Worm (Caenorhabditis elegans) whole organism, L1 larva: ENCODE measurements around the gene ins-5.

Source experiments
- C34B4.2 ChIP-seq: sonication (generic microtip); optimal IDR thresholded peaks from 2 replicates; lab custom pipeline; 2017; ENCODE audit warnings: mild to moderate bottlenecking, missing genetic modification characterization, missing compliant biosample characterization
- Y116A8C.19 ChIP-seq: sonication (generic microtip); optimal IDR thresholded peaks from 2 replicates; lab custom pipeline; 2016; ENCODE audit warnings: missing compliant biosample characterization, missing genetic modification characterization, borderline replicate concordance
- aha-1 ChIP-seq: fragments of 150-350 bp; optimal IDR thresholded peaks from 2 replicates; lab custom pipeline; 2014; ENCODE audit warnings: missing biosample characterization, missing genetic modification characterization
- alr-1 ChIP-seq: fragments of 200-800 bp; sonication (Bioruptor generic); optimal IDR thresholded peaks from 2 replicates; lab custom pipeline; 2018; ENCODE audit warnings: borderline replicate concordance, mild to moderate bottlenecking, missing genetic modification characterization, missing compliant biosample characterization
- ama-1 ChIP-seq: fragments of 150-350 bp; optimal IDR thresholded peaks from 2 replicates; lab custom pipeline; 2014
- ceh-63 ChIP-seq: fragments of 200-800 bp; sonication (Bioruptor generic); optimal IDR thresholded peaks from 2 replicates; lab custom pipeline; 2018; ENCODE audit warnings: mild to moderate bottlenecking, missing genetic modification characterization, missing compliant biosample characterization
- ceh-8 ChIP-seq: fragments of 200-800 bp; sonication (Bioruptor generic); optimal IDR thresholded peaks from 2 replicates; lab custom pipeline; 2018; ENCODE audit warnings: mild to moderate bottlenecking, missing genetic modification characterization, moderate library complexity, missing compliant biosample characterization
- ceh-90 ChIP-seq: sonication (generic microtip); optimal IDR thresholded peaks from 2 replicates; lab custom pipeline; 2016; ENCODE audit warnings: missing genetic modification characterization, missing compliant biosample characterization
- ces-1 ChIP-seq: fragments of 150-350 bp; optimal IDR thresholded peaks from 2 replicates; lab custom pipeline; 2014; ENCODE audit warnings: missing biosample characterization, missing genetic modification reagents, missing genetic modification characterization
- dpl-1 ChIP-seq, 3 experiments: fragments of 150-350 bp in 2 of 3; sonication (generic microtip) in 1 of 3; optimal IDR thresholded peaks; 2 replicates each; lab custom pipeline; 2014 to 2017; ENCODE audit warnings: missing biosample characterization in 3 of 3, missing genetic modification characterization in 3 of 3, missing genetic modification reagents in 3 of 3
- efl-1 ChIP-seq, 4 experiments: fragments of 150-350 bp; optimal IDR thresholded peaks in 3 of 4; peaks in 1 of 4; 1 replicate in 1 of 4; 2 replicates in 3 of 4; lab custom pipeline; 2014; ENCODE audit warnings: missing biosample characterization in 2 of 4, missing genetic modification characterization in 2 of 4, missing genetic modification reagents in 2 of 4
- efl-3 ChIP-seq: fragments of 200-800 bp; sonication (Bioruptor generic); optimal IDR thresholded peaks from 2 replicates; lab custom pipeline; 2018; ENCODE audit warnings: mild to moderate bottlenecking, missing genetic modification characterization, missing compliant biosample characterization
- egl-13 ChIP-seq: sonication (generic microtip); optimal IDR thresholded peaks from 2 replicates; lab custom pipeline; 2016; ENCODE audit warnings: missing genotype, missing genetic modification reagents, missing genetic modification characterization, missing compliant biosample characterization
- egl-27 ChIP-seq, 2 experiments: fragments of 150-350 bp in 1 of 2; sonication (generic microtip); optimal IDR thresholded peaks; 3 replicates each; lab custom pipeline; 2017 to 2018; ENCODE audit warnings: missing biosample characterization in 2 of 2, missing genetic modification characterization in 2 of 2, missing genetic modification reagents in 2 of 2
- elt-2 ChIP-seq: sonication (generic microtip); optimal IDR thresholded peaks from 2 replicates; lab custom pipeline; 2016; ENCODE audit warnings: missing genetic modification characterization, mild to moderate bottlenecking, inconsistent platforms, missing compliant biosample characterization, missing genetic modification reagents
- elt-3 ChIP-seq, 6 experiments: fragments of 150-350 bp in 1 of 6; sonication (generic microtip); optimal IDR thresholded peaks; 2 replicates each; lab custom pipeline; 2017 to 2018; ENCODE audit warnings: missing biosample characterization in 6 of 6, missing genetic modification characterization in 6 of 6, inconsistent platforms in 1 of 6
- ets-5 ChIP-seq: fragments of 200-800 bp; sonication (Bioruptor generic); IDR thresholded peaks from 2 replicates; pipeline ENCODE4 v1.3.6; 2022; ENCODE audit warnings: missing genetic modification characterization, missing compliant biosample characterization
- fkh-4 ChIP-seq: sonication (generic microtip); optimal IDR thresholded peaks from 2 replicates; lab custom pipeline; 2016; ENCODE audit warnings: missing compliant biosample characterization, missing genetic modification characterization, borderline replicate concordance
- fos-1 ChIP-seq: fragments of 150-350 bp; optimal IDR thresholded peaks from 2 replicates; lab custom pipeline; 2014; ENCODE audit warnings: missing biosample characterization, missing genetic modification characterization
- grh-1 ChIP-seq: fragments of 200-800 bp; sonication (Bioruptor generic); IDR thresholded peaks from 2 replicates; pipeline ENCODE4 v1.3.6; 2022; ENCODE audit warnings: missing genetic modification reagents, missing genetic modification characterization, missing compliant biosample characterization
- hlh-17 ChIP-seq: fragments of 200-800 bp; sonication (Bioruptor generic); optimal IDR thresholded peaks from 2 replicates; lab custom pipeline; 2018; ENCODE audit warnings: missing genetic modification characterization, mild to moderate bottlenecking, missing compliant biosample characterization, moderate library complexity, borderline replicate concordance
- hlh-4 ChIP-seq: sonication (generic microtip); optimal IDR thresholded peaks from 2 replicates; lab custom pipeline; 2016; ENCODE audit warnings: mild to moderate bottlenecking, missing genetic modification characterization, missing compliant biosample characterization
- hpl-2 ChIP-seq: fragments of 150-350 bp; optimal IDR thresholded peaks from 2 replicates; lab custom pipeline; 2014; ENCODE audit warnings: missing biosample characterization, missing genetic modification reagents, missing genetic modification characterization
- isw-1 ChIP-seq: fragments of 200-800 bp; sonication (Bioruptor generic); IDR thresholded peaks from 2 replicates; pipeline ENCODE4 v1.3.6; 2022; ENCODE audit warnings: missing genetic modification characterization, missing compliant biosample characterization
- jun-1 ChIP-seq: fragments of 150-350 bp; optimal IDR thresholded peaks from 2 replicates; lab custom pipeline; 2014; ENCODE audit warnings: missing biosample characterization, missing genetic modification reagents, missing genetic modification characterization
- lin-39 ChIP-seq: fragments of 150-350 bp; optimal IDR thresholded peaks from 2 replicates; lab custom pipeline; 2014; ENCODE audit warnings: missing biosample characterization, missing genetic modification reagents, missing genetic modification characterization
- mdl-1 ChIP-seq, 2 experiments: fragments of 150-350 bp; optimal IDR thresholded peaks; 2 replicates each; lab custom pipeline; 2014 to 2017; ENCODE audit warnings: missing biosample characterization in 2 of 2, missing genetic modification characterization in 2 of 2, inconsistent platforms in 1 of 2
- mef-2 ChIP-seq: fragments of 150-350 bp; optimal IDR thresholded peaks from 2 replicates; lab custom pipeline; 2014; ENCODE audit warnings: missing biosample characterization, missing genetic modification characterization
- mep-1 ChIP-seq: fragments of 150-350 bp; optimal IDR thresholded peaks from 2 replicates; lab custom pipeline; 2014; ENCODE audit warnings: missing biosample characterization, missing genetic modification characterization
- nhr-11 ChIP-seq: fragments of 150-350 bp; optimal IDR thresholded peaks from 2 replicates; lab custom pipeline; 2014; ENCODE audit warnings: missing biosample characterization, missing genetic modification characterization
- nhr-19 ChIP-seq: fragments of 200-800 bp; sonication (Bioruptor generic); conservative IDR thresholded peaks from 2 replicates; pipeline ENCODE4 v1.3.6; 2022; ENCODE audit warnings: missing genetic modification characterization, missing compliant biosample characterization
- nhr-20 ChIP-seq: sonication (generic microtip); optimal IDR thresholded peaks from 2 replicates; lab custom pipeline; 2016; ENCODE audit warnings: mild to moderate bottlenecking, missing genetic modification characterization, missing compliant biosample characterization
- nhr-47 ChIP-seq: sonication (generic microtip); optimal IDR thresholded peaks from 2 replicates; lab custom pipeline; 2016; ENCODE audit warnings: mild to moderate bottlenecking, missing genetic modification characterization, moderate library complexity, missing compliant biosample characterization
- nhr-76 ChIP-seq: sonication (generic microtip); optimal IDR thresholded peaks from 2 replicates; lab custom pipeline; 2017; ENCODE audit warnings: missing biosample characterization, missing genetic modification characterization
- nhr-85 ChIP-seq: sonication (generic microtip); peaks from one replicate; lab custom pipeline; 2016; ENCODE audit warnings: missing genetic modification characterization, inconsistent platforms, missing compliant biosample characterization
- pax-3 ChIP-seq: fragments of 200-800 bp; sonication (Bioruptor generic); optimal IDR thresholded peaks from 2 replicates; lab custom pipeline; 2018; ENCODE audit warnings: mild to moderate bottlenecking, missing genetic modification characterization, moderate library complexity, missing compliant biosample characterization
- rnt-1 ChIP-seq: sonication (generic microtip); optimal IDR thresholded peaks from 2 replicates; lab custom pipeline; 2016; ENCODE audit warnings: mild to moderate bottlenecking, missing genetic modification characterization, moderate library complexity, missing compliant biosample characterization
- snu-23 ChIP-seq: sonication (generic microtip); optimal IDR thresholded peaks from 2 replicates; lab custom pipeline; 2016; ENCODE audit warnings: missing genetic modification characterization, missing compliant biosample characterization
- sox-4 ChIP-seq: sonication (generic microtip); optimal IDR thresholded peaks from 2 replicates; lab custom pipeline; 2016; ENCODE audit warnings: missing genetic modification characterization, missing compliant biosample characterization
- sup-37 ChIP-seq: fragments of 200-800 bp; sonication (Bioruptor generic); optimal IDR thresholded peaks from 2 replicates; lab custom pipeline; 2018; ENCODE audit warnings: mild to moderate bottlenecking, missing genetic modification characterization, missing compliant biosample characterization
- swsn-7 ChIP-seq: sonication (generic microtip); optimal IDR thresholded peaks from 2 replicates; lab custom pipeline; 2016; ENCODE audit warnings: missing genetic modification characterization, missing compliant biosample characterization
- tlp-1 ChIP-seq: fragments of 150-350 bp; optimal IDR thresholded peaks from 2 replicates; lab custom pipeline; 2014; ENCODE audit warnings: missing biosample characterization, missing genetic modification characterization
- unc-130 ChIP-seq: fragments of 150-350 bp; optimal IDR thresholded peaks from 2 replicates; lab custom pipeline; 2017; ENCODE audit warnings: missing biosample characterization, missing genetic modification characterization, inconsistent platforms
- zip-4 ChIP-seq: fragments of 200-800 bp; sonication (Bioruptor generic); optimal IDR thresholded peaks from 2 replicates; lab custom pipeline; 2018; ENCODE audit warnings: mild to moderate bottlenecking, missing genetic modification characterization, moderate library complexity, missing compliant biosample characterization
- ztf-11 ChIP-seq, 2 experiments: sonication (generic microtip); optimal IDR thresholded peaks; 2 replicates each; lab custom pipeline; 2016 to 2017; ENCODE audit warnings: missing genetic modification characterization in 2 of 2, missing biosample characterization in 1 of 2, missing compliant biosample characterization in 1 of 2
- ztf-4 ChIP-seq: fragments of 150-350 bp; optimal IDR thresholded peaks from 2 replicates; lab custom pipeline; 2014; ENCODE audit warnings: missing biosample characterization, missing genetic modification characterization

ins-5 gene

ce11 chrII:6046023-6046631, 48.8 kb downstream of the ins-5 start (continued):
- TF ChIP-seq efl-1 (optimal IDR thresholded peaks at IDR 0.05; lab: Kevin White, UChicago) (peak; percentile 30 to 33), efl-1 (GFP tag; optimal IDR thresholded peaks at IDR 0.05 in 1 of 2; lab: Kevin White, UChicago) (peak; percentile 17 to 94), swsn-7 (tag; lab: Kevin White, UChicago) (no peak), elt-3 (tag; optimal IDR thresholded peaks at IDR 0.05; lab: Kevin White, UChicago) (peak in 1 of 6 experiments; percentile 48), nhr-20 (tag; lab: Kevin White, UChicago) (peak; percentile 22), tlp-1 (tag; lab: Kevin White, UChicago) (no peak), ztf-4 (tag; lab: Kevin White, UChicago) (no peak), ceh-90 (tag; lab: Kevin White, UChicago) (no peak), unc-130 (tag; lab: Kevin White, UChicago) (no peak), isw-1 (GFP tag; lab: Robert Waterston, UW) (no peak), egl-27 (tag; optimal IDR thresholded peaks at IDR 0.05; lab: Kevin White, UChicago) (no peak), fkh-4 (tag; lab: Kevin White, UChicago) (no peak), Y116A8C.19 (tag; lab: Kevin White, UChicago) (no peak), zip-4 (GFP tag; lab: Kevin White, UChicago) (no peak), ets-5 (GFP tag; lab: Robert Waterston, UW) (no peak), nhr-47 (peak; percentile 33), hlh-4 (no peak), nhr-19 (GFP tag; lab: Robert Waterston, UW) (no peak), pax-3 (tag; lab: Kevin White, UChicago) (no peak), alr-1 (tag; lab: Kevin White, UChicago) (no peak), elt-2 (no peak), lin-39 (tag; lab: Kevin White, UChicago) (no peak), mef-2 (tag; lab: Kevin White, UChicago) (no peak), sup-37 (no peak), jun-1 (tag; lab: Kevin White, UChicago) (no peak), ceh-63 (no peak), ztf-11 (tag; optimal IDR thresholded peaks at IDR 0.05; lab: Kevin White, UChicago) (no peak), hpl-2 (GFP tag; lab: Kevin White, UChicago) (no peak), sox-4 (tag; lab: Kevin White, UChicago) (no peak), rnt-1 (tag; lab: Kevin White, UChicago) (peak; percentile 27), ceh-8 (GFP tag; lab: Kevin White, UChicago) (no peak), nhr-76 (tag; lab: Kevin White, UChicago) (no peak), C34B4.2 (tag; lab: Kevin White, UChicago) (no peak), mep-1 (tag; lab: Kevin White, UChicago) (peak; percentile 52), ces-1 (GFP tag; lab: Kevin White, UChicago) (no peak), snu-23 (peak; percentile 43), ama-1 (lab: Kevin White, UChicago) (no peak), hlh-17 (GFP tag; lab: Kevin White, UChicago) (no peak), mdl-1 (tag; optimal IDR thresholded peaks at IDR 0.05; lab: Kevin White, UChicago) (no peak), dpl-1 (GFP tag; optimal IDR thresholded peaks at IDR 0.05; lab: Kevin White, UChicago) (peak in 1 of 3 experiments; percentile 28), grh-1 (no peak), fos-1 (no peak), aha-1 (no peak), egl-13 (tag; lab: Kevin White, UChicago) (no peak), nhr-85 (tag; lab: Kevin White, UChicago) (peak; percentile 65), efl-3 (GFP tag; lab: Kevin White, UChicago) (no peak), nhr-11 (tag; lab: Kevin White, UChicago) (no peak)
